Worm (Caenorhabditis elegans): ENCODE measurements around the gene T24H7.8.

- no peak for TF ChIP-seq lin-39 (tag; optimal IDR thresholded peaks at IDR 0.05)
- TF ChIP-seq nhr-21 (tag; optimal IDR thresholded peaks at IDR 0.05), result no peak
- no peak for TF ChIP-seq nhr-6 (tag; optimal IDR thresholded peaks at IDR 0.05)
- no peak for TF ChIP-seq ama-1 (optimal IDR thresholded peaks at IDR 0.05)
- no peak for TF ChIP-seq nhr-11 (tag; optimal IDR thresholded peaks at IDR 0.05)
- TF ChIP-seq ceh-82 (tag; optimal IDR thresholded peaks at IDR 0.05), result no peak
- no peak for TF ChIP-seq unc-39 (tag; optimal IDR thresholded peaks at IDR 0.05)
- no peak for TF ChIP-seq mab-5 (tag; optimal IDR thresholded peaks at IDR 0.05)
- no peak for TF ChIP-seq R02D3.7 (tag; optimal IDR thresholded peaks at IDR 0.05)
- TF ChIP-seq snpc-4 (tag; optimal IDR thresholded peaks at IDR 0.05), result no peak
These were observed 6.2 kb downstream of the T24H7.8 start for ce11 chrII:6248029-6248428.

Data from whole organism, L2 larva.